Worm (Caenorhabditis elegans) whole organism, L3 larva: Measurements from ENCODE around the gene Y51H7C.9.

Experiments used
- aly-2 ChIP-seq: fragments of 150-350 bp; optimal IDR thresholded peaks from 2 replicates; lab custom pipeline; 2014; ENCODE audit warnings: missing biosample characterization, missing genetic modification characterization
- ama-1 ChIP-seq: fragments of 150-350 bp; optimal IDR thresholded peaks from 2 replicates; lab custom pipeline; 2018
- ceh-28 ChIP-seq: fragments of 150-350 bp; optimal IDR thresholded peaks from 2 replicates; lab custom pipeline; 2014; ENCODE audit warnings: missing biosample characterization, missing genetic modification reagents, missing genetic modification characterization
- ceh-9 ChIP-seq: sonication (generic microtip); optimal IDR thresholded peaks from 2 replicates; lab custom pipeline; 2018; ENCODE audit warnings: missing biosample characterization, missing genetic modification characterization
- egl-27 ChIP-seq: sonication (generic microtip); optimal IDR thresholded peaks from 4 replicates; lab custom pipeline; 2017; ENCODE audit warnings: missing biosample characterization, missing genetic modification reagents, missing genetic modification characterization
- elt-1 ChIP-seq: fragments of 150-350 bp; optimal IDR thresholded peaks from 2 replicates; lab custom pipeline; 2014; ENCODE audit warnings: missing biosample characterization, missing genetic modification characterization
- elt-2 ChIP-seq: sonication (generic microtip); optimal IDR thresholded peaks from 2 replicates; lab custom pipeline; 2016; ENCODE audit warnings: missing genetic modification reagents, mild to moderate bottlenecking, missing genetic modification characterization, missing compliant biosample characterization
- elt-3 ChIP-seq, 3 experiments: fragments of 150-350 bp in 1 of 3; sonication (generic microtip) in 2 of 3; optimal IDR thresholded peaks; 2 replicates in 2 of 3; 4 replicates in 1 of 3; lab custom pipeline; 2014 to 2017; ENCODE audit warnings: missing biosample characterization in 3 of 3, missing genetic modification characterization in 3 of 3
- eor-1 ChIP-seq, 2 experiments: fragments of 150-350 bp; optimal IDR thresholded peaks; 2 replicates each; lab custom pipeline; 2014 to 2018; ENCODE audit warnings: missing biosample characterization in 2 of 2, missing genetic modification characterization in 2 of 2
- fkh-2 ChIP-seq: fragments of 150-350 bp; optimal IDR thresholded peaks from 2 replicates; lab custom pipeline; 2014; ENCODE audit warnings: missing biosample characterization, missing genetic modification reagents, missing genetic modification characterization
- fos-1 ChIP-seq: fragments of 150-350 bp; optimal IDR thresholded peaks from 2 replicates; lab custom pipeline; 2014; ENCODE audit warnings: missing biosample characterization, missing genetic modification characterization
- jun-1 ChIP-seq: fragments of 150-350 bp; optimal IDR thresholded peaks from 2 replicates; lab custom pipeline; 2014; ENCODE audit warnings: missing biosample characterization, missing genetic modification reagents, missing genetic modification characterization
- lin-39 ChIP-seq: fragments of 150-350 bp; optimal IDR thresholded peaks from 2 replicates; lab custom pipeline; 2018; ENCODE audit warnings: missing biosample characterization, missing genetic modification reagents, missing genetic modification characterization
- lsy-12 ChIP-seq: sonication (generic microtip); optimal IDR thresholded peaks from 2 replicates; lab custom pipeline; 2016; ENCODE audit warnings: mild to moderate bottlenecking, missing genetic modification characterization, missing compliant biosample characterization
- mdl-1 ChIP-seq: fragments of 150-350 bp; optimal IDR thresholded peaks from 2 replicates; lab custom pipeline; 2014; ENCODE audit warnings: missing biosample characterization, missing genetic modification characterization
- mml-1 ChIP-seq: fragments of 150-350 bp; sonication (generic microtip); optimal IDR thresholded peaks from 3 replicates; lab custom pipeline; 2014; ENCODE audit warnings: missing biosample characterization, missing genetic modification characterization
- nfya-1 ChIP-seq: sonication (generic microtip); optimal IDR thresholded peaks from 2 replicates; lab custom pipeline; 2017; ENCODE audit warnings: missing genetic modification characterization, mild to moderate bottlenecking, missing compliant biosample characterization, antibody characterized with exemption, moderate library complexity; ENCODE audit not compliant: insufficient read depth
- nhr-11 ChIP-seq: fragments of 150-350 bp; optimal IDR thresholded peaks from 2 replicates; lab custom pipeline; 2014; ENCODE audit warnings: missing biosample characterization, missing genetic modification characterization
- nhr-12 ChIP-seq: fragments of 150-350 bp; optimal IDR thresholded peaks from 2 replicates; lab custom pipeline; 2014; ENCODE audit warnings: missing biosample characterization, missing genetic modification characterization
- nhr-237 ChIP-seq: fragments of 150-350 bp; optimal IDR thresholded peaks from 2 replicates; lab custom pipeline; 2014; ENCODE audit warnings: missing biosample characterization, missing genetic modification characterization
- nhr-25 ChIP-seq: sonication (generic microtip); optimal IDR thresholded peaks from 2 replicates; lab custom pipeline; 2017; ENCODE audit warnings: missing biosample characterization, missing genetic modification characterization
- nhr-28 ChIP-seq: fragments of 150-350 bp; optimal IDR thresholded peaks from 2 replicates; lab custom pipeline; 2014; ENCODE audit warnings: missing biosample characterization, missing genetic modification characterization
- nhr-43 ChIP-seq: sonication (generic microtip); optimal IDR thresholded peaks from 2 replicates; lab custom pipeline; 2016; ENCODE audit warnings: mild to moderate bottlenecking, missing genetic modification characterization, missing compliant biosample characterization; ENCODE audit not compliant: poor library complexity, severe bottlenecking
- nhr-67 ChIP-seq: fragments of 150-350 bp; optimal IDR thresholded peaks from 2 replicates; lab custom pipeline; 2014; ENCODE audit warnings: missing biosample characterization, missing genetic modification characterization
- nhr-77 ChIP-seq: fragments of 150-350 bp; optimal IDR thresholded peaks from 2 replicates; lab custom pipeline; 2014; ENCODE audit warnings: missing biosample characterization, missing genetic modification characterization
- pha-4 ChIP-seq: fragments of 150-350 bp; optimal IDR thresholded peaks from 2 replicates; lab custom pipeline; 2014; ENCODE audit warnings: missing biosample characterization, missing genetic modification reagents, missing genetic modification characterization
- sea-2 ChIP-seq: fragments of 150-350 bp; sonication (generic microtip); optimal IDR thresholded peaks from 4 replicates; lab custom pipeline; 2014; ENCODE audit warnings: missing biosample characterization, missing genetic modification reagents, missing genetic modification characterization
- skn-1 ChIP-seq: fragments of 150-350 bp; optimal IDR thresholded peaks from 2 replicates; lab custom pipeline; 2014; ENCODE audit warnings: missing biosample characterization, missing genetic modification characterization
- snpc-4 ChIP-seq: fragments of 150-350 bp; optimal IDR thresholded peaks from 2 replicates; lab custom pipeline; 2014; ENCODE audit warnings: missing biosample characterization, missing genetic modification characterization
- tbx-2 ChIP-seq: sonication (generic microtip); optimal IDR thresholded peaks from 2 replicates; lab custom pipeline; 2016; ENCODE audit warnings: mild to moderate bottlenecking, missing genetic modification characterization, missing compliant biosample characterization
- unc-62 ChIP-seq: fragments of 150-350 bp; sonication (generic microtip); optimal IDR thresholded peaks from 4 replicates; lab custom pipeline; 2014; ENCODE audit warnings: missing biosample characterization, missing genetic modification reagents, missing genetic modification characterization
- zag-1 ChIP-seq: fragments of 150-350 bp; optimal IDR thresholded peaks from 2 replicates; lab custom pipeline; 2014; ENCODE audit warnings: missing biosample characterization, missing genetic modification characterization
- ztf-11 ChIP-seq: fragments of 150-350 bp; optimal IDR thresholded peaks from 2 replicates; lab custom pipeline; 2014; ENCODE audit warnings: missing biosample characterization, missing genetic modification characterization
- ztf-4 ChIP-seq: fragments of 150-350 bp; optimal IDR thresholded peaks from 2 replicates; lab custom pipeline; 2014; ENCODE audit warnings: missing biosample characterization, missing genetic modification characterization

Gene Y51H7C.9

ce11 chrII:1371533-1371932 lies 39.7 kb downstream of the Y51H7C.9 start:
- TF ChIP-seq snpc-4 (tag; lab: Kevin White, UChicago): no peak
- peak; percentile 22 for TF ChIP-seq lsy-12 (tag; lab: Kevin White, UChicago)

ce11 chrII:1369322-1369721 lies 42.0 kb downstream of the Y51H7C.9 start:
- TF ChIP-seq zag-1 (tag; lab: Kevin White, UChicago) (no peak), nhr-67 (tag; lab: Kevin White, UChicago) (no peak), elt-2 (tag; lab: Kevin White, UChicago) (no peak), ceh-28 (no peak), lin-39 (tag; lab: Kevin White, UChicago) (no peak), nhr-28 (tag; lab: Kevin White, UChicago) (no peak), ztf-11 (no peak)

DNA sequence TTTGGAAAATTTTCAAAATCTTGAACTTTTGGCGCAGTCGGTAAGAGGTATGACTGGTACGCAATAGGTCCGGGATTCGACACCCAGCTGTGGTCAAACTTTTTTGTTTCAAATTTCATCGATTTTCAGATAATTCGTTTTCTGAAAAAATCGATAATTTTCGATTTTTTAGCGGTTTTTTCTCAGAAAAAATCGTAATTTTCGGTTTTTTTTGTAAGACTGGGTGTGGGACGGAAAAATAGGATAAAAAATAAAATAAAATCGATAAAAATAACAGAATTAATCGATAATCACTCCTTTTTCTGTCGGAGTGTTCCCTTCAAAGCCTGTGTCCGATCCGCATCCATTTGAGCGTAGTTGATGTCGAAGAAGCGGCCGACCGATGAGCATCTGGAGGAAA lies 42.5 kb downstream of the Y51H7C.9 start:
- TF ChIP-seq sea-2 (GFP tag; lab: Kevin White, UChicago) (no peak), nhr-25 (tag; lab: Kevin White, UChicago) (no peak), eor-1 (tag; optimal IDR thresholded peaks at IDR 0.05; lab: Kevin White, UChicago) (no peak), ama-1 (no peak), ceh-28 (peak; percentile 66)

DNA sequence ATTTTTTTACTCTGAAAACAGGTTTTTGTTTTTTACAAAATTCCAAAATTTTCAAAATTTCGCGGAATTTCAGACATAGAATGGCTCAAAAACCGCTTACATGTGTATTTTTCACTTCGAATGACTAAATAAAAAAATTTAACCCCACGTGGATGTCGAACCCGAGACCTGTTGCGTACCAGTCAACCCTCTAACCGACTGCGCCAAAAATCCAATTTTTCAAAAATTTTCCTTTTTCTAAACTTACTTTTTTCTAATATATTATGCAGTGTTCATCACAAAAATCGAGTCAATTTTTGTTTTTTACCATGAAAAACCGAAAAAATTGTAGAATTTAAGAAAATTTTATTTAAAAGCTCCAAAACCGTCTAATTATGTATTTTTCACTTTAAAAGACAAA lies 45.3 kb downstream of the Y51H7C.9 start:
- TF ChIP-seq nhr-25 (tag; lab: Kevin White, UChicago) (no peak), elt-2 (tag; lab: Kevin White, UChicago) (no peak), unc-62 (no peak), mdl-1 (tag; lab: Kevin White, UChicago) (no peak), ceh-9 (tag; lab: Kevin White, UChicago) (no peak), fkh-2 (no peak), nhr-12 (tag; lab: Kevin White, UChicago) (no peak), nhr-77 (tag; lab: Kevin White, UChicago) (no peak), ama-1 (no peak), pha-4 (tag; lab: Kevin White, UChicago) (no peak), nhr-43 (tag; lab: Kevin White, UChicago) (no peak), tbx-2 (tag; lab: Kevin White, UChicago) (no peak), ceh-28 (no peak), sea-2 (GFP tag; lab: Kevin White, UChicago) (no peak)

- TF ChIP-seq nhr-237 (tag; lab: Kevin White, UChicago): no peak
- TF ChIP-seq aly-2: no peak
- no peak for TF ChIP-seq unc-62
- TF ChIP-seq egl-27: no peak
- no peak for TF ChIP-seq ztf-4 (tag; lab: Kevin White, UChicago)
- no peak for TF ChIP-seq jun-1 (tag; lab: Kevin White, UChicago)
- TF ChIP-seq elt-3 (tag; optimal IDR thresholded peaks at IDR 0.05; lab: Kevin White, UChicago): no peak
- TF ChIP-seq nhr-67 (tag; lab: Kevin White, UChicago): no peak
- TF ChIP-seq nhr-77 (tag; lab: Kevin White, UChicago): no peak
- no peak for TF ChIP-seq nhr-43 (tag; lab: Kevin White, UChicago)
- TF ChIP-seq pha-4 (tag; lab: Kevin White, UChicago): no peak
- no peak for TF ChIP-seq skn-1
- no peak for TF ChIP-seq sea-2 (GFP tag; lab: Kevin White, UChicago)
- TF ChIP-seq fos-1 (tag; lab: Kevin White, UChicago): no peak
- TF ChIP-seq nhr-11: no peak
- no peak for TF ChIP-seq fkh-2
Observed at ce11 chrII:1362423-1362822, 48.8 kb downstream of the Y51H7C.9 start.

DNA sequence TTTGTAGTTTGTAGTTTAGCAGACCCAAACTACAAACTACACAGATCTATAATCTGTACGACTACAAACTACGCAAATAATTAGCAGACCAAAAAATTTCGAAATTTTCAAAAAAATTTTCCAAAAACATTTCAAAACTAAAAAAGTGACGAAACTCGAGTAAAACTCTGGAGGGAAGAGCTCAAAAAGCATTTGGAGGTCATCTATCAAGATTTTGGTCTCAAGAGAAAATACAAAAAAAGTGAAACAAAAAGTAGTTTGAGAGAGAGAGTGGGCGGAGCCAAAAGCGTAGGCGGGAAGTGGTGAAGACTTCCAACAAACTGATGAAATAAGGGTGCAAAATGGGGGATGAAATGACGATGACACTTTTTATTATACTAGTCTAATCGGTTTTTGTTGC lies 51.0 kb downstream of the Y51H7C.9 start:
- TF ChIP-seq elt-1 (peak; percentile 54), aly-2 (no peak), unc-62 (no peak), fos-1 (tag; lab: Kevin White, UChicago) (no peak), skn-1 (no peak), lin-39 (tag; lab: Kevin White, UChicago) (peak; percentile 85), mml-1 (no peak), tbx-2 (tag; lab: Kevin White, UChicago) (no peak), nfya-1 (peak; percentile 4), eor-1 (tag; optimal IDR thresholded peaks at IDR 0.05; lab: Kevin White, UChicago) (no peak), elt-3 (tag; optimal IDR thresholded peaks at IDR 0.05; lab: Kevin White, UChicago) (no peak), ceh-28 (no peak)
